Worm (Caenorhabditis elegans): ENCODE data around the gene nhr-6.

The nhr-6 gene

ce11 chrIII:3573281-3573680 is at the start of gene nhr-6:
Gene nhr-6, plus strand, starts transcription at chrIII:3573581.
- TF ChIP-seq zfp-2 (tag; optimal IDR thresholded peaks at IDR 0.05): no peak
- TF ChIP-seq skn-1 (tag; optimal IDR thresholded peaks at IDR 0.05): no peak
- no peak for TF ChIP-seq Y48G9A.11 (GFP tag; IDR thresholded peaks at IDR 0.05)
- no peak for TF ChIP-seq Y75B8A.6 (GFP tag; IDR thresholded peaks at IDR 0.05)
- TF ChIP-seq nhr-10 (tag; optimal IDR thresholded peaks at IDR 0.05): no peak
- TF ChIP-seq F44E2.7 (GFP tag; IDR thresholded peaks at IDR 0.05): no peak
- TF ChIP-seq ztf-7 (tag; optimal IDR thresholded peaks at IDR 0.05): no peak
- no peak for TF ChIP-seq zip-11 (GFP tag; IDR thresholded peaks at IDR 0.05)
- TF ChIP-seq unc-39 (tag; optimal IDR thresholded peaks at IDR 0.05): no peak
- no peak for TF ChIP-seq vab-7 (GFP tag; IDR thresholded peaks at IDR 0.05)
- TF ChIP-seq daf-16 (GFP tag; optimal IDR thresholded peaks at IDR 0.05): no peak
- TF ChIP-seq daf-16 (tag; optimal IDR thresholded peaks at IDR 0.05): no peak
- no peak for TF ChIP-seq lin-39 (tag; optimal IDR thresholded peaks at IDR 0.05)
- TF ChIP-seq pha-4 (GFP tag; IDR thresholded peaks at IDR 0.05): no peak
- no peak for TF ChIP-seq pha-4 (tag; optimal IDR thresholded peaks at IDR 0.05)
- TF ChIP-seq madf-5 (GFP tag; IDR thresholded peaks at IDR 0.05): no peak
- TF ChIP-seq egl-43 (GFP tag; IDR thresholded peaks at IDR 0.05): no peak

- no peak for TF ChIP-seq rbr-2 (tag; optimal IDR thresholded peaks at IDR 0.05)
- TF ChIP-seq jun-1 (tag; optimal IDR thresholded peaks at IDR 0.05): no peak
- TF ChIP-seq php-3 (GFP tag; IDR thresholded peaks at IDR 0.05): no peak
- no peak for TF ChIP-seq lir-3 (tag; optimal IDR thresholded peaks at IDR 0.05)
- TF ChIP-seq nhr-28 (tag; optimal IDR thresholded peaks at IDR 0.05): no peak
- no peak for TF ChIP-seq mdt-29 (GFP tag; IDR thresholded peaks at IDR 0.05)
- no peak for TF ChIP-seq lin-39 (tag; optimal IDR thresholded peaks at IDR 0.05)
- TF ChIP-seq fos-1 (tag; optimal IDR thresholded peaks at IDR 0.05): no peak
- no peak for TF ChIP-seq egl-27 (tag; optimal IDR thresholded peaks at IDR 0.05)
- no peak for TF ChIP-seq hlh-11 (tag; optimal IDR thresholded peaks at IDR 0.05)
- no peak for TF ChIP-seq ztf-11 (tag; optimal IDR thresholded peaks at IDR 0.05)
- no peak for TF ChIP-seq fkh-10 (GFP tag; optimal IDR thresholded peaks at IDR 0.05)
- no peak for TF ChIP-seq mxl-3 (GFP tag; optimal IDR thresholded peaks at IDR 0.05)
- no peak for TF ChIP-seq ZK337.2 (GFP tag; IDR thresholded peaks at IDR 0.05)
Observed at ce11 chrIII:3528342-3528741, 45.0 kb upstream of the nhr-6 start, which contains the start of gene rpl-37. Gene rpl-37, plus strand, starts transcription at chrIII:3528642.

ce11 chrIII:3529744-3530208 is 43.6 kb upstream of the nhr-6 start, which contains the start of gene pitp-1:
Gene pitp-1, minus strand, starts transcription at chrIII:3529794.
- peak; percentile 78 for TF ChIP-seq nhr-48 (tag; optimal IDR thresholded peaks at IDR 0.05)
- TF ChIP-seq hlh-11 (tag; optimal IDR thresholded peaks at IDR 0.05): peak; percentile 44
- no peak for TF ChIP-seq dpl-1 (GFP tag; optimal IDR thresholded peaks at IDR 0.05)
- TF ChIP-seq ceh-82 (tag; optimal IDR thresholded peaks at IDR 0.05): no peak
- TF ChIP-seq zip-2 (tag; optimal IDR thresholded peaks at IDR 0.05): no peak
- TF ChIP-seq aha-1 (tag): peak; percentile 3
- peak; percentile 10 for TF ChIP-seq nhr-77 (tag; optimal IDR thresholded peaks at IDR 0.05)
- TF ChIP-seq dmd-6 (GFP tag; IDR thresholded peaks at IDR 0.05): peak; percentile 93
- TF ChIP-seq lin-13 (GFP tag; optimal IDR thresholded peaks at IDR 0.05): no peak
- TF ChIP-seq mep-1 (tag; optimal IDR thresholded peaks at IDR 0.05): peak; percentile 8
- no peak for TF ChIP-seq gei-8 (GFP tag; optimal IDR thresholded peaks at IDR 0.05)
- TF ChIP-seq skn-1 (tag; optimal IDR thresholded peaks at IDR 0.05): no peak
- TF ChIP-seq daf-16 (GFP tag; optimal IDR thresholded peaks at IDR 0.05): no peak
- TF ChIP-seq daf-16 (tag; optimal IDR thresholded peaks at IDR 0.05): peak; percentile 43
- TF ChIP-seq F26F4.8 (GFP tag; conservative IDR thresholded peaks at IDR 0.05): no peak
- peak; percentile 41 for TF ChIP-seq pqm-1 (tag; optimal IDR thresholded peaks at IDR 0.05)
- no peak for TF ChIP-seq T20F7.1 (GFP tag; optimal IDR thresholded peaks at IDR 0.05)
- no peak for TF ChIP-seq sdz-12 (GFP tag; optimal IDR thresholded peaks at IDR 0.05)
- peak; percentile 49 for TF ChIP-seq nhr-28 (tag; optimal IDR thresholded peaks at IDR 0.05)
- 0 out of 2 replicates have a peak, but pooled peaks have one; percentile 10 for TF ChIP-seq php-3 (GFP tag; IDR thresholded peaks at IDR 0.05)
- TF ChIP-seq Y5F2A.4 (GFP tag; optimal IDR thresholded peaks at IDR 0.05): no peak
- TF ChIP-seq ces-1 (GFP tag; optimal IDR thresholded peaks at IDR 0.05): no peak
- no peak for TF ChIP-seq nhr-237 (tag; optimal IDR thresholded peaks at IDR 0.05)
- no peak for TF ChIP-seq F44E2.7 (GFP tag; IDR thresholded peaks at IDR 0.05)
- peak; percentile 57 for TF ChIP-seq dve-1 (tag; optimal IDR thresholded peaks at IDR 0.05; ENCODE audit: insufficient read depth)

Data from whole organism, L4 larva.